Worm (Caenorhabditis elegans) whole organism, mixed stage, embryonic: Measurements from ENCODE around the gene kvs-1.

Experiments used
- cnd-1 ChIP-seq: fragments of 200-800 bp; sonication (Bioruptor generic); optimal IDR thresholded peaks from 2 replicates; lab custom pipeline; 2018; ENCODE audit warnings: mild to moderate bottlenecking, missing genetic modification characterization, missing compliant biosample characterization
- lin-13 ChIP-seq: fragments of 150-350 bp; optimal IDR thresholded peaks from 2 replicates; lab custom pipeline; 2014; ENCODE audit warnings: missing biosample characterization, missing genetic modification characterization
- mab-5 ChIP-seq: fragments of 150-350 bp; optimal IDR thresholded peaks from 2 replicates; lab custom pipeline; 2014; ENCODE audit warnings: missing biosample characterization, missing genetic modification characterization

ce11 chrX:7725615-7726014 lies 18.7 kb upstream of the kvs-1 start, which contains the start of gene spp-14:
- TF ChIP-seq mab-5 (tag; lab: Kevin White, UChicago) = no peak
- no peak for TF ChIP-seq cnd-1 (tag; lab: Kevin White, UChicago)
- no peak for TF ChIP-seq lin-13 (tag; lab: Kevin White, UChicago)
